Fruit fly (Drosophila melanogaster) whole organism, embryonic: ENCODE measurements around the gene Mks1.
A peak's percentile ranks its signal among the peaks of the same experiment; 100 is the strongest.

ENCODE experiments used
- CG10654 ChIP-seq: fragments of 200-800 bp; sonication (Bioruptor generic); optimal IDR thresholded peaks from 2 replicates; lab custom pipeline; 2016; ENCODE audit warnings: missing biosample characterization, missing genetic modification characterization
- CG10959 ChIP-seq: fragments of 200-800 bp; sonication (Bioruptor generic); IDR thresholded peaks from 2 replicates; pipeline ENCODE4 v1.3.6; 2022; ENCODE audit warnings: missing biosample characterization, missing genetic modification characterization
- CG11085 ChIP-seq: fragments of 200-800 bp; sonication (Bioruptor generic); IDR thresholded peaks from 2 replicates; pipeline ENCODE4 v1.3.6; 2022; ENCODE audit warnings: missing biosample characterization, missing genetic modification characterization
- CG11723 ChIP-seq: fragments of 200-800 bp; sonication (Bioruptor generic); optimal IDR thresholded peaks from 2 replicates; lab custom pipeline; 2017; ENCODE audit warnings: missing biosample characterization, mild to moderate bottlenecking, missing genetic modification characterization
- CG12219 ChIP-seq: fragments of 200-800 bp; sonication (Bioruptor generic); optimal IDR thresholded peaks from 3 replicates; lab custom pipeline; 2018; ENCODE audit warnings: missing biosample characterization, mild to moderate bottlenecking, missing genetic modification characterization
- CG14667 ChIP-seq: fragments of 200-800 bp; sonication (Bioruptor generic); IDR thresholded peaks from 2 replicates; pipeline ENCODE4 v1.3.6; 2022; ENCODE audit warnings: missing biosample characterization, missing genetic modification characterization
- CG14860 ChIP-seq: fragments of 200-800 bp; sonication (Bioruptor generic); IDR thresholded peaks from 3 replicates; pipeline ENCODE4 v1.3.6; 2022; ENCODE audit warnings: missing biosample characterization, missing genetic modification characterization; ENCODE audit not compliant: partially characterized antibody
- CG17361 ChIP-seq: fragments of 200-800 bp; sonication (Bioruptor generic); IDR thresholded peaks from 3 replicates; pipeline ENCODE4 v1.3.6; 2022; ENCODE audit warnings: missing biosample characterization, missing genetic modification characterization
- CG17385 ChIP-seq: fragments of 200-800 bp; sonication (Bioruptor generic); optimal IDR thresholded peaks from 3 replicates; lab custom pipeline; 2018; ENCODE audit warnings: missing biosample characterization, mild to moderate bottlenecking, missing genetic modification characterization
- CG17568 ChIP-seq: fragments of 200-800 bp; sonication (Bioruptor generic); optimal IDR thresholded peaks from 2 replicates; lab custom pipeline; 2018; ENCODE audit warnings: missing biosample characterization, mild to moderate bottlenecking, missing genetic modification characterization, moderate library complexity
- CG17612 ChIP-seq: fragments of 200-800 bp; sonication (Bioruptor generic); IDR thresholded peaks from 2 replicates; pipeline ENCODE4 v1.3.6; 2022; ENCODE audit warnings: missing biosample characterization, missing genetic modification characterization
- CG18262 ChIP-seq: fragments of 200-800 bp; optimal IDR thresholded peaks from 3 replicates; lab custom pipeline; 2019; ENCODE audit warnings: missing biosample characterization, mild to moderate bottlenecking, missing genetic modification characterization, moderate library complexity
- CG18476 ChIP-seq: fragments of 200-800 bp; sonication (Bioruptor generic); optimal IDR thresholded peaks from 2 replicates; lab custom pipeline; 2016; ENCODE audit warnings: missing biosample characterization, mild to moderate bottlenecking, missing genetic modification characterization
- CG2712 ChIP-seq: fragments of 200-800 bp; optimal IDR thresholded peaks from 3 replicates; lab custom pipeline; 2019; ENCODE audit warnings: missing biosample characterization, mild to moderate bottlenecking, missing genetic modification characterization, moderate library complexity
- CG2889 ChIP-seq: fragments of 200-800 bp; sonication (Bioruptor generic); IDR thresholded peaks from 3 replicates; pipeline ENCODE4 v1.3.6; 2022; ENCODE audit warnings: missing biosample characterization, missing genetic modification characterization
- CG32532 ChIP-seq: fragments of 200-800 bp; sonication (Bioruptor generic); IDR thresholded peaks from 2 replicates; pipeline ENCODE4 v1.3.6; 2022; ENCODE audit warnings: missing biosample characterization, missing genetic modification characterization
- CG32767 ChIP-seq: fragments of 200-800 bp; sonication (Bioruptor generic); IDR thresholded peaks from 2 replicates; pipeline ENCODE4 v1.3.6; 2022; ENCODE audit warnings: missing biosample characterization, missing genetic modification characterization
- CG32772 ChIP-seq: fragments of 200-800 bp; sonication (Bioruptor generic); IDR thresholded peaks from 2 replicates; pipeline ENCODE4 v1.3.6; 2022; ENCODE audit warnings: missing biosample characterization, missing genetic modification characterization
- CG4424 ChIP-seq: fragments of 200-800 bp; sonication (Bioruptor generic); optimal IDR thresholded peaks from 3 replicates; lab custom pipeline; 2016; ENCODE audit warnings: missing biosample characterization, missing genetic modification characterization
- CG8359 ChIP-seq: fragments of 200-800 bp; sonication (Bioruptor generic); optimal IDR thresholded peaks from 2 replicates; lab custom pipeline; 2017; ENCODE audit warnings: missing biosample characterization, mild to moderate bottlenecking, missing genetic modification characterization, borderline replicate concordance
- Dp ChIP-seq: fragments of 200-800 bp; sonication (Bioruptor generic); optimal IDR thresholded peaks from 2 replicates; lab custom pipeline; 2018; ENCODE audit warnings: missing biosample characterization, mild to moderate bottlenecking, missing genetic modification characterization, moderate library complexity
- HLH3B ChIP-seq: fragments of 200-800 bp; sonication (Bioruptor generic); IDR thresholded peaks from 2 replicates; pipeline ENCODE4 v1.3.6; 2022; ENCODE audit warnings: missing biosample characterization, missing genetic modification characterization
- Hr39 ChIP-seq: fragments of >200 bp; optimal IDR thresholded peaks from 2 replicates; lab custom pipeline; 2017
- Max ChIP-seq: fragments of 200-800 bp; sonication (Bioruptor generic); optimal IDR thresholded peaks from 2 replicates; lab custom pipeline; 2016; ENCODE audit warnings: missing biosample characterization, mild to moderate bottlenecking, missing genetic modification characterization
- Med ChIP-seq: fragments of 200-800 bp; sonication (Bioruptor generic); peaks from one replicate; lab custom pipeline; 2016; ENCODE audit warnings: missing biosample characterization, missing genetic modification characterization, mild to moderate bottlenecking, inconsistent platforms, moderate library complexity
- Poxn ChIP-seq: fragments of 200-800 bp; sonication (Bioruptor generic); IDR thresholded peaks from 2 replicates; pipeline ENCODE4 v1.3.6; 2022; ENCODE audit warnings: missing biosample characterization, missing genetic modification characterization
- Rfx ChIP-seq: fragments of 200-800 bp; sonication (Bioruptor generic); IDR thresholded peaks from 2 replicates; pipeline ENCODE4 v1.3.6; 2022; ENCODE audit warnings: missing biosample characterization, missing genetic modification characterization
- Sox100B ChIP-seq: fragments of 200-800 bp; sonication (Bioruptor generic); optimal IDR thresholded peaks from 3 replicates; lab custom pipeline; 2018; ENCODE audit warnings: missing biosample characterization, mild to moderate bottlenecking, missing genetic modification characterization
- Ssrp ChIP-seq: fragments of 200-800 bp; sonication (Bioruptor generic); optimal IDR thresholded peaks from 2 replicates; lab custom pipeline; 2018; ENCODE audit warnings: missing biosample characterization, mild to moderate bottlenecking, missing genetic modification characterization, moderate library complexity
- Tbp ChIP-seq: fragments of >200 bp; optimal IDR thresholded peaks from 2 replicates; lab custom pipeline; 2018; ENCODE audit warnings: missing biosample characterization, missing genetic modification characterization
- bowl ChIP-seq: fragments of 200-800 bp; sonication (Bioruptor generic); IDR thresholded peaks from 2 replicates; pipeline ENCODE4 v1.3.6; 2022; ENCODE audit warnings: missing biosample characterization, missing genetic modification characterization
- bsh ChIP-seq, 2 experiments: fragments of 200-800 bp; sonication (Bioruptor generic); optimal IDR thresholded peaks; 2 replicates each; lab custom pipeline; 2017 to 2018; ENCODE audit warnings: mild to moderate bottlenecking in 2 of 2, missing biosample characterization in 2 of 2, missing genetic modification characterization in 2 of 2, moderate library complexity in 1 of 2
- caup ChIP-seq: fragments of 200-800 bp; sonication (Bioruptor generic); optimal IDR thresholded peaks from 3 replicates; lab custom pipeline; 2017; ENCODE audit warnings: missing biosample characterization, mild to moderate bottlenecking, missing genetic modification characterization, moderate library complexity; ENCODE audit not compliant: severe bottlenecking
- da ChIP-seq: fragments of 200-800 bp; sonication (Bioruptor generic); optimal IDR thresholded peaks from 2 replicates; lab custom pipeline; 2016; ENCODE audit warnings: missing biosample characterization, missing genetic modification characterization
- dan ChIP-seq: fragments of 200-800 bp; sonication (Bioruptor generic); IDR thresholded peaks from 2 replicates; pipeline ENCODE4 v1.3.6; 2022; ENCODE audit warnings: missing biosample characterization, missing genetic modification characterization
- dimm ChIP-seq: fragments of 200-800 bp; sonication (Bioruptor generic); IDR thresholded peaks from 2 replicates; pipeline ENCODE4 v1.3.6; 2022; ENCODE audit warnings: missing biosample characterization, missing genetic modification characterization
- dmrt99B ChIP-seq: fragments of 200-800 bp; sonication (Bioruptor generic); optimal IDR thresholded peaks from 2 replicates; lab custom pipeline; 2018; ENCODE audit warnings: missing biosample characterization, mild to moderate bottlenecking, missing genetic modification characterization, moderate library complexity
- esg ChIP-seq: fragments of 200-800 bp; sonication (Bioruptor generic); conservative IDR thresholded peaks from 2 replicates; pipeline ENCODE4 v1.3.6; 2022; ENCODE audit warnings: missing biosample characterization, missing genetic modification characterization
- gem ChIP-seq: fragments of 200-800 bp; sonication (Bioruptor generic); optimal IDR thresholded peaks from 2 replicates; lab custom pipeline; 2019; ENCODE audit warnings: missing biosample characterization, mild to moderate bottlenecking, missing genetic modification characterization, moderate library complexity
- lab ChIP-seq: fragments of 200-800 bp; sonication (Bioruptor generic); optimal IDR thresholded peaks from 3 replicates; lab custom pipeline; 2017; ENCODE audit warnings: missing biosample characterization, missing genetic modification characterization, mild to moderate bottlenecking, moderate library complexity, missing genetic modification reagents
- lilli ChIP-seq: fragments of 200-800 bp; sonication (Bioruptor generic); optimal IDR thresholded peaks from 3 replicates; lab custom pipeline; 2016; ENCODE audit warnings: missing biosample characterization, missing genetic modification characterization
- p53 ChIP-seq: fragments of 200-800 bp; sonication (Bioruptor generic); optimal IDR thresholded peaks from 2 replicates; lab custom pipeline; 2016; ENCODE audit warnings: missing biosample characterization, missing genetic modification characterization
- pfk ChIP-seq: fragments of 200-800 bp; sonication (Bioruptor generic); optimal IDR thresholded peaks from 2 replicates; lab custom pipeline; 2018; ENCODE audit warnings: missing biosample characterization, mild to moderate bottlenecking, missing genetic modification characterization, moderate library complexity
- pita ChIP-seq: fragments of 200-800 bp; sonication (Bioruptor generic); optimal IDR thresholded peaks from 2 replicates; lab custom pipeline; 2017; ENCODE audit warnings: missing biosample characterization, mild to moderate bottlenecking, missing genetic modification characterization
- pum ChIP-seq: fragments of 200-800 bp; sonication (Bioruptor generic); optimal IDR thresholded peaks from 2 replicates; lab custom pipeline; 2016; ENCODE audit warnings: missing biosample characterization, missing genetic modification characterization
- rib ChIP-seq: fragments of 200-800 bp; sonication (Bioruptor generic); IDR thresholded peaks from 2 replicates; pipeline ENCODE4 v1.3.6; 2022; ENCODE audit warnings: missing biosample characterization, missing genetic modification characterization
- unpg ChIP-seq: fragments of 200-800 bp; sonication (Bioruptor generic); optimal IDR thresholded peaks from 3 replicates; lab custom pipeline; 2018; ENCODE audit warnings: missing biosample characterization, mild to moderate bottlenecking, missing genetic modification characterization, moderate library complexity
- yki ChIP-seq: fragments of >200 bp; optimal IDR thresholded peaks from 3 replicates; lab custom pipeline; 2018
- zen ChIP-seq: fragments of 200-800 bp; sonication (Bioruptor generic); optimal IDR thresholded peaks from 3 replicates; lab custom pipeline; 2018; ENCODE audit warnings: missing biosample characterization, mild to moderate bottlenecking, missing genetic modification characterization, moderate library complexity

Mks1 gene

dm6 chrX:12470187-12470931 is 26.0 kb downstream of the Mks1 start (continued):
- TF ChIP-seq CG10959 (GFP tag; lab: Robert Waterston, UW): no peak
- TF ChIP-seq Med (GFP tag; lab: Kevin White, UChicago): peak; percentile 52
- peak; percentile 29 for TF ChIP-seq CG11723
- TF ChIP-seq pita (GFP tag; lab: Kevin White, UChicago): no peak
- TF ChIP-seq CG18262 (tag; lab: Kevin White, UChicago): peak; percentile 59
- TF ChIP-seq dimm: no peak
- TF ChIP-seq Max: no peak
- TF ChIP-seq Ssrp (tag; lab: Kevin White, UChicago): peak; percentile 52
- TF ChIP-seq CG14667 (GFP tag; lab: Robert Waterston, UW): 0 out of 2 replicates have a peak, but pooled peaks have one; percentile 37
- peak; percentile 74 for TF ChIP-seq gem
- 0 out of 2 replicates have a peak, but pooled peaks have one; percentile 23 for TF ChIP-seq CG11085 (GFP tag; lab: Robert Waterston, UW)
- peak; percentile 58 for TF ChIP-seq Poxn (GFP tag; lab: Robert Waterston, UW)
- peak; percentile 45 for TF ChIP-seq CG2712
- TF ChIP-seq yki (lab: Kevin White, UChicago): peak; percentile 51
- TF ChIP-seq da (GFP tag; lab: Kevin White, UChicago): no peak
- TF ChIP-seq CG17385 (GFP tag; lab: Kevin White, UChicago): peak; percentile 66
- TF ChIP-seq CG8359 (GFP tag; lab: Kevin White, UChicago): peak; percentile 29
- TF ChIP-seq Hr39 (lab: Kevin White, UChicago): no peak
- TF ChIP-seq CG14860: no peak
- no peak for TF ChIP-seq pfk (GFP tag; lab: Kevin White, UChicago)
- TF ChIP-seq unpg (GFP tag; lab: Kevin White, UChicago): peak; percentile 65
- no peak for TF ChIP-seq CG17568 (GFP tag; lab: Kevin White, UChicago)
- TF ChIP-seq CG4424 (GFP tag; lab: Kevin White, UChicago): peak; percentile 24
- peak; percentile 84 for TF ChIP-seq Rfx (GFP tag; lab: Robert Waterston, UW)
- TF ChIP-seq Sox100B: peak; percentile 65
- peak; percentile 70; the same call in 2 of the 3 replicates for TF ChIP-seq CG2889 (GFP tag; lab: Robert Waterston, UW)
- TF ChIP-seq Tbp: no peak
- peak; percentile 53; the same call in 2 of the 3 replicates for TF ChIP-seq CG17361 (GFP tag; lab: Robert Waterston, UW)
- TF ChIP-seq dan (GFP tag; lab: Robert Waterston, UW): no peak
- TF ChIP-seq lab (GFP tag; lab: Kevin White, UChicago): peak; percentile 69
- TF ChIP-seq rib (GFP tag; lab: Robert Waterston, UW): peak; percentile 23; the same call in 1 of the 2 replicates
- no peak for TF ChIP-seq zen (tag; lab: Kevin White, UChicago)
- peak; percentile 12 for TF ChIP-seq CG12219
- TF ChIP-seq CG18476 (GFP tag; lab: Kevin White, UChicago): peak; percentile 4
- TF ChIP-seq CG32772 (GFP tag; lab: Robert Waterston, UW): peak; percentile 45
- peak; percentile 59 for TF ChIP-seq caup (GFP tag; lab: Kevin White, UChicago)
- no peak for TF ChIP-seq pum
- TF ChIP-seq dmrt99B (tag; lab: Kevin White, UChicago): peak; percentile 66
- peak; percentile 47; the same call in 1 of the 2 replicates for TF ChIP-seq CG17612 (GFP tag; lab: Robert Waterston, UW)
- TF ChIP-seq Dp (GFP tag; lab: Kevin White, UChicago): peak; percentile 34
- peak; percentile 32 for TF ChIP-seq lilli (GFP tag; lab: Kevin White, UChicago)
- TF ChIP-seq esg (GFP tag; lab: Robert Waterston, UW): peak; percentile 66
- TF ChIP-seq p53 (GFP tag; lab: Kevin White, UChicago): no peak
- peak; percentile 62; the same call in 1 of the 2 replicates for TF ChIP-seq CG32767 (GFP tag; lab: Robert Waterston, UW)
- TF ChIP-seq bowl: no peak
- TF ChIP-seq CG10654 (GFP tag; lab: Kevin White, UChicago): no peak
- TF ChIP-seq HLH3B (GFP tag; lab: Robert Waterston, UW): peak; percentile 62; the same call in 1 of the 2 replicates
- peak in 1 of 2 experiments; percentile 58 for TF ChIP-seq bsh (GFP tag; optimal IDR thresholded peaks at IDR 0.05; lab: Kevin White, UChicago)
- TF ChIP-seq CG32532 (GFP tag; lab: Robert Waterston, UW): peak; percentile 76
